Fruit fly (Drosophila melanogaster) whole organism, prepupa: ENCODE data around the gene Ubi-p63E.

ENCODE experiments used
- Blimp-1 ChIP-seq: fragments of 200-800 bp; sonication (Bioruptor generic); optimal IDR thresholded peaks from 3 replicates; lab custom pipeline; 2017; ENCODE audit warnings: missing biosample characterization, missing genetic modification characterization, mild to moderate bottlenecking, moderate library complexity, missing genetic modification reagents
- CG3919 ChIP-seq: fragments of 200-800 bp; sonication (Bioruptor generic); optimal IDR thresholded peaks from 3 replicates; lab custom pipeline; 2016; ENCODE audit warnings: missing biosample characterization, missing genetic modification characterization
- CG6276 ChIP-seq: fragments of 200-800 bp; sonication (Bioruptor generic); optimal IDR thresholded peaks from 2 replicates; lab custom pipeline; 2017; ENCODE audit warnings: missing biosample characterization, mild to moderate bottlenecking, missing genetic modification characterization
- CG6854 ChIP-seq: fragments of 200-800 bp; sonication (Bioruptor generic); optimal IDR thresholded peaks from 2 replicates; lab custom pipeline; 2017; ENCODE audit warnings: missing biosample characterization, mild to moderate bottlenecking, missing genetic modification characterization
- dsx ChIP-seq: fragments of 200-800 bp; optimal IDR thresholded peaks from 3 replicates; lab custom pipeline; 2019; ENCODE audit warnings: missing biosample characterization, mild to moderate bottlenecking, missing genetic modification characterization, moderate library complexity; ENCODE audit not compliant: poor library complexity, severe bottlenecking
- esn ChIP-seq: fragments of 200-800 bp; sonication (Bioruptor generic); optimal IDR thresholded peaks from 2 replicates; lab custom pipeline; 2016; ENCODE audit warnings: missing biosample characterization, mild to moderate bottlenecking, missing genetic modification characterization, moderate library complexity
- fd59A ChIP-seq: fragments of 200-800 bp; sonication (Bioruptor generic); optimal IDR thresholded peaks from 2 replicates; lab custom pipeline; 2017; ENCODE audit warnings: missing biosample characterization, mild to moderate bottlenecking, missing genetic modification characterization, missing genetic modification reagents
- spab ChIP-seq: fragments of 200-800 bp; sonication (Bioruptor generic); optimal IDR thresholded peaks from 2 replicates; lab custom pipeline; 2017; ENCODE audit warnings: missing biosample characterization, mild to moderate bottlenecking, missing genetic modification characterization, missing genetic modification reagents

DNA sequence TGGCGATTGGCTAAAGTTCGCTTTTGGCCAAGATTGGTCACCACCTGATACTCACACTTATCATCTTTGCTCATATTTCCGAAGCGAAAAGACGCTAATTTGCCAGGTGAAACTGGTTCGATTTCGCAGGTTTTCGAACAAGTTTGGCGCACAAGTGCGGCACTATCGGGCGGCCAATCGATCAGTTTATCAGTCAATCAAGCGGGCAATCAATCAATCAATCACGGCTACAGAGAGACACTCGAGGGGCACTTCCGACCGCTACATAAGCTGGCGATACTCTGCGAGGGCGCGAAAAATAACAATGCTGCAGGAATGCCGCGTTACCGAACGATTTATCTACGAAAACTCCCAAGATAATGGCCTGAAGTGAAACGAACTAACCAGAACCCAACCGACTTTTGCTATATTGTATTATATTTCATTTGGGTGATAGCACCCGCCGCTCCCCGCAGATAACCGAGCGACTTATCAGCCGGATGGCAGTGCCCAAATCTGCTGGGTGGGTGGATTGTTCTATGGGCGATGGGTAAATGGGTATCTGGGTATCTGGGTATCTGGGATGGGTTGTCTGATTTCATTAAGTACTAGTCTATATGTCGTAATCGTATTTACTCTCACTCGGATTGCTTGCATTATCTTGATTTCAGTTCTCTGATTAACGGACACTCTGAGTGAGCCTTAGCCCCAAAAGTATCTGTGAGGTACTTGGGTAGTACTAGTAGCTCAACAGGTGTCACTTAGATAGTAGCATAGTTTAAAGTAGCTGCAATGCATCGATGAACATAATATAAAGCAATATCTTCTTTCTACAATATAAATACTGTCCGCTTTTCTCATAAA lies 26.2 kb upstream of the Ubi-p63E start:
- no peak for TF ChIP-seq spab
- TF ChIP-seq dsx (GFP tag; lab: Kevin White, UChicago) = no peak
- no peak for TF ChIP-seq esn
- no peak for TF ChIP-seq CG6854
- no peak for TF ChIP-seq CG3919 (GFP tag; lab: Kevin White, UChicago)
- TF ChIP-seq fd59A = no peak
- no peak for TF ChIP-seq CG6276 (GFP tag; lab: Kevin White, UChicago)
- TF ChIP-seq Blimp-1 = no peak
